Worm (Caenorhabditis elegans): ENCODE data around the gene R10E4.1.

The R10E4.1 gene

ce11 chrIII:4281955-4282618 is 12.5 kb downstream of the R10E4.1 start:
- TF ChIP-seq ztf-11 (tag; optimal IDR thresholded peaks at IDR 0.05), result peak; percentile 81
- peak; percentile 60 for TF ChIP-seq unc-39 (tag; optimal IDR thresholded peaks at IDR 0.05)
- no peak for TF ChIP-seq elt-3 (tag; optimal IDR thresholded peaks at IDR 0.05)
- TF ChIP-seq hlh-1 (tag; optimal IDR thresholded peaks at IDR 0.05), result peak; percentile 73
- peak; percentile 94 for TF ChIP-seq mep-1 (tag; optimal IDR thresholded peaks at IDR 0.05)
- no peak for TF ChIP-seq nhr-28 (tag; optimal IDR thresholded peaks at IDR 0.05)
- TF ChIP-seq lsy-2 (tag; optimal IDR thresholded peaks at IDR 0.05), result peak; percentile 68
- peak; percentile 40 for TF ChIP-seq flh-1 (GFP tag; optimal IDR thresholded peaks at IDR 0.05)
- peak; percentile 84 for TF ChIP-seq drap-1 (GFP tag; optimal IDR thresholded peaks at IDR 0.05)
- peak; percentile 98 for TF ChIP-seq ham-2 (GFP tag; optimal IDR thresholded peaks at IDR 0.05)
- peak; percentile 79 for TF ChIP-seq nhr-237 (tag; optimal IDR thresholded peaks at IDR 0.05)
- peak; percentile 97 for TF ChIP-seq unc-120 (tag; optimal IDR thresholded peaks at IDR 0.05; ENCODE audit: poor library complexity, severe bottlenecking)
- TF ChIP-seq mls-2 (tag; optimal IDR thresholded peaks at IDR 0.05), result peak; percentile 93
- TF ChIP-seq M03D4.4 (tag; optimal IDR thresholded peaks at IDR 0.05), result peak; percentile 81
- peak; percentile 93 for TF ChIP-seq ceh-39 (tag; optimal IDR thresholded peaks at IDR 0.05)
- peak; percentile 86 for TF ChIP-seq nhr-12 (tag; optimal IDR thresholded peaks at IDR 0.05)
- TF ChIP-seq mab-5 (tag; optimal IDR thresholded peaks at IDR 0.05), result no peak
- no peak for TF ChIP-seq bed-3 (GFP tag; optimal IDR thresholded peaks at IDR 0.05)
- peak; percentile 64 for TF ChIP-seq lin-13 (tag; optimal IDR thresholded peaks at IDR 0.05)
- no peak for TF ChIP-seq sem-2 (GFP tag; optimal IDR thresholded peaks at IDR 0.05)
- no peak for TF ChIP-seq zip-8 (tag; optimal IDR thresholded peaks at IDR 0.05)
- TF ChIP-seq ceh-83 (GFP tag; optimal IDR thresholded peaks at IDR 0.05), result no peak
- TF ChIP-seq nhr-2 (tag; optimal IDR thresholded peaks at IDR 0.05), result peak; percentile 65
- TF ChIP-seq ces-1 (GFP tag; optimal IDR thresholded peaks at IDR 0.05), result peak; percentile 91
- no peak for TF ChIP-seq lin-32 (GFP tag; optimal IDR thresholded peaks at IDR 0.05)
- peak; percentile 69 for TF ChIP-seq ceh-43 (GFP tag; optimal IDR thresholded peaks at IDR 0.05)
- no peak for TF ChIP-seq blmp-1 (tag; optimal IDR thresholded peaks at IDR 0.05)
- TF ChIP-seq unc-62 (GFP tag; optimal IDR thresholded peaks at IDR 0.05), result peak; percentile 99
- peak; percentile 74 for TF ChIP-seq sptf-1 (tag; optimal IDR thresholded peaks at IDR 0.05)
- peak; percentile 80 for TF ChIP-seq cnd-1 (tag; optimal IDR thresholded peaks at IDR 0.05)
- no peak for TF ChIP-seq nhr-76 (tag; optimal IDR thresholded peaks at IDR 0.05)
- peak; percentile 48 for TF ChIP-seq elt-1 (tag; optimal IDR thresholded peaks at IDR 0.05; ENCODE audit: borderline replicate concordance, insufficient read depth)
- TF ChIP-seq pha-4 (tag; optimal IDR thresholded peaks at IDR 0.05), result peak; percentile 92
- no peak for TF ChIP-seq snpc-4 (tag; optimal IDR thresholded peaks at IDR 0.05)
- TF ChIP-seq tbx-8 (GFP tag; optimal IDR thresholded peaks at IDR 0.05), result peak; percentile 61

DNA sequence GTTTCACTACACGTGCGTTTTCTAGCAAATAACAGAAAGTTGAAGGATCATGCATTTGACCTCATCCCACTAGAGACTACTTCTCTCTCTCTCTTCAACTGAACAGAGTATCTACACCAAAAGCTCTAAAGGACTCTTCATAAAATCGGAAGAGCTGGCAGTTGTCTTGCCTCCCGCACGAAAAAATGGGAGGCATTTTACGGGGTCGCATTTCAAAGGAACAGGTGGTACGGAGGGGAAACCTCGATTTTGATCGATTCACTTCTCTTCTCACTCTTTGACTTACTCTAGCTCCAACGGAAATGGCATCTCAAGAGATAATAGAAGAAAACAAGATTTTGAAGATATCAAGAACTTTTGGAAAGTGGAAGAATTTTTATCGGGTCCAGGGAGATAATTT is 13.6 kb downstream of the R10E4.1 start:
- TF ChIP-seq unc-62 (GFP tag; optimal IDR thresholded peaks at IDR 0.05) (peak; percentile 73), unc-120 (tag; optimal IDR thresholded peaks at IDR 0.05; ENCODE audit: poor library complexity, severe bottlenecking) (peak; percentile 81), ces-1 (GFP tag; optimal IDR thresholded peaks at IDR 0.05) (peak; percentile 10), hlh-1 (tag; optimal IDR thresholded peaks at IDR 0.05) (peak; percentile 99), nhr-76 (tag; optimal IDR thresholded peaks at IDR 0.05) (no peak), sem-2 (GFP tag; optimal IDR thresholded peaks at IDR 0.05) (no peak)

- no peak for TF ChIP-seq elt-1 (tag; optimal IDR thresholded peaks at IDR 0.05; ENCODE audit: borderline replicate concordance, insufficient read depth)
- TF ChIP-seq cnd-1 (tag; optimal IDR thresholded peaks at IDR 0.05), result peak; percentile 8
These were observed 15.2 kb downstream of the R10E4.1 start for ce11 chrIII:4284732-4285165.

ce11 chrIII:4287379-4287778 is 17.8 kb downstream of the R10E4.1 start, which contains the start of gene R10E4.3:
Gene R10E4.3 (minus strand): TSS chrIII:4287479.
- no peak for TF ChIP-seq mab-5 (tag; optimal IDR thresholded peaks at IDR 0.05)
- TF ChIP-seq ztf-11 (tag; optimal IDR thresholded peaks at IDR 0.05), result no peak
- TF ChIP-seq nhr-76 (tag; optimal IDR thresholded peaks at IDR 0.05), result no peak
- no peak for TF ChIP-seq nhr-237 (tag; optimal IDR thresholded peaks at IDR 0.05)
- TF ChIP-seq nhr-12 (tag; optimal IDR thresholded peaks at IDR 0.05), result no peak

All from whole organism, mixed stage, embryonic.